Fruit fly (Drosophila melanogaster): ENCODE results near the gene CG32277.

dm6 chr3L:3225769-3226457, 20.7 kb upstream of the CG32277 start:
- TF ChIP-seq Eip75B (GFP tag; optimal IDR thresholded peaks at IDR 0.05) (no peak), CG6163 (GFP tag; IDR thresholded peaks at IDR 0.05) (peak; percentile 34; the same call in 1 of the 3 replicates), Ets96B (tag; optimal IDR thresholded peaks at IDR 0.05) (peak; percentile 57), fd85E (GFP tag; optimal IDR thresholded peaks at IDR 0.05) (no peak), acj6 (GFP tag; optimal IDR thresholded peaks at IDR 0.05) (no peak), Gug (GFP tag; IDR thresholded peaks at IDR 0.05) (no peak), CG6854 (GFP tag; optimal IDR thresholded peaks at IDR 0.05) (no peak), CG8319 (GFP tag; optimal IDR thresholded peaks at IDR 0.05) (no peak), Blimp-1 (GFP tag; optimal IDR thresholded peaks at IDR 0.05) (no peak), CG11762 (GFP tag; optimal IDR thresholded peaks at IDR 0.05; ENCODE audit: insufficient read depth) (no peak), CG1621 (tag; optimal IDR thresholded peaks at IDR 0.05) (no peak), spab (GFP tag; optimal IDR thresholded peaks at IDR 0.05) (no peak)
